Fruit fly (Drosophila melanogaster) S2 (cell line): ENCODE data around the gene CG33635.

Source experiments
- CG8478 ChIP-seq: fragments of >200 bp; optimal IDR thresholded peaks from 2 replicates; lab custom pipeline; 2018
- CTCF ChIP-seq, 2 experiments: fragments of >200 bp; optimal IDR thresholded peaks; 2 replicates each; lab custom pipeline; 2018

DNA sequence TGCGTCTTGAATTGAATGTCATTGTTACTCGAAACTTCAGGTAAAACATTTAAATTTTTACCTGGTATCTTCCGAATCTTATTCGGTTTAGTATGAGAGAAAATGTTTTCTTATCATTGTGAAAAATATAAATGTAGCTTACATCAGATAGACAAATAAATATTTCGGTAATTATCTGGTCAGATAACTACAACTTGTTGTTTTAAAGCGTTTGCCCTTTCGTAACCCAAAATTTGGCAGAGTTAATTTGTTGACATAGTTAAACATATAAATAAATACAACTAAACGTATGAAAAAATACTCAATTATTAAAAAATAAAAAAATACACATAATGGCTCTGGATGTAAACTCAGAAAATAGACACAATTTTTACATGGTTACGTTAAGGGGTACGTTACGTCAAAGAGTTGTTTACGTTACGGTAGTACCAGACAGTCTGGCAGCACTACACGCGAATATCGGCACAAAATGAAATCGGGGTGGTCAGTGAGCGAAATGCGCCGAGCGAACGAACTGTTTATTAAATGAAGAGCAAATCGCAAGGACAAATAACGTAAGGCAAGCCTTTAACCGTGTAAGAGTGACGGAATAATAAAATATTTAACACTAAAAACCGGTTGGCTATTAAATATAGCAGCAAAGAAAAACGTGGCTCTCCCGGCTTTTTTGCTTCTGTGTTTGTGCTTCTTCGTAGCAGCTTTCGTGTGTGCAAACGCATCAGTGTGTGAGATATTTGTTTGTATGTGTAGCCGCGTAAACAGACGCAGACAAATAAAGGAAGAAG lies 24.1 kb upstream of the CG33635 start:
- TF ChIP-seq CG8478 (no peak), CTCF (optimal IDR thresholded peaks at IDR 0.05; lab: Kevin White, UChicago) (peak in 1 of 2 experiments; percentile 9)
